Fruit fly (Drosophila melanogaster) whole organism: ENCODE measurements around the gene Ppm1.

Experiments used
- CG8478 ChIP-seq: fragments of >200 bp; optimal IDR thresholded peaks from 2 replicates; lab custom pipeline; 2018; ENCODE audit warnings: inconsistent platforms
- Dll ChIP-seq: fragments of >200 bp; optimal IDR thresholded peaks from 2 replicates; lab custom pipeline; 2017
- EcR ChIP-seq, 2 experiments: fragments of >200 bp; optimal IDR thresholded peaks; 2 replicates each; lab custom pipeline; 2017; ENCODE audit warnings: missing biosample characterization in 2 of 2, missing genetic modification characterization in 2 of 2, missing genetic modification reagents in 2 of 2
- pan ChIP-seq: fragments of >200 bp; optimal IDR thresholded peaks from 2 replicates; lab custom pipeline; 2017
- psq ChIP-seq: fragments of >200 bp; optimal IDR thresholded peaks from 2 replicates; lab custom pipeline; 2017

DNA sequence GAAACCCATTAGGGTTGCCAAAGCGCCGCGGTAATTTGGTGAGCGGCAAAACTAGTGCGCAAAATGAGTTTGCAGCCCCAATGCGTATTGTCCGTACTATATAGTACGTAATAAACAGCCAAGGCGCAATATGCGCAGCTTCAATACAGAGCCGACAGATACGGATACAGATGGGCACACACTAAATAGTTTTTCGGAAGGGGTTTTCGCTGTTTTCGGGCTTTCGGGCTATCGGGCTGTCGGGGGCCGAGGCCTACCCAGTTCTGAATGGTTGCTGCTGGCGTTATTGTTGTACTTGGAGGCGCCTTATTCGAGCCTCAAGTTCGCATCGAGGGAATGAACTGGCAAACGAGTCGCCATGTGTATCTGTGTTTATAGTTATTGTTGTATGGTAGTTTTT, 49.5 kb downstream of the Ppm1 start:
- TF ChIP-seq Dll (lab: Kevin White, UChicago), result peak; percentile 5
- TF ChIP-seq pan, result no peak
- no peak for TF ChIP-seq CG8478 (lab: Kevin White, UChicago)
- TF ChIP-seq psq (lab: Kevin White, UChicago), result no peak
- no peak for TF ChIP-seq EcR (GFP tag; optimal IDR thresholded peaks at IDR 0.05; lab: Kevin White, UChicago)
